Worm (Caenorhabditis elegans): ENCODE data around the gene otub-4.

DNA sequence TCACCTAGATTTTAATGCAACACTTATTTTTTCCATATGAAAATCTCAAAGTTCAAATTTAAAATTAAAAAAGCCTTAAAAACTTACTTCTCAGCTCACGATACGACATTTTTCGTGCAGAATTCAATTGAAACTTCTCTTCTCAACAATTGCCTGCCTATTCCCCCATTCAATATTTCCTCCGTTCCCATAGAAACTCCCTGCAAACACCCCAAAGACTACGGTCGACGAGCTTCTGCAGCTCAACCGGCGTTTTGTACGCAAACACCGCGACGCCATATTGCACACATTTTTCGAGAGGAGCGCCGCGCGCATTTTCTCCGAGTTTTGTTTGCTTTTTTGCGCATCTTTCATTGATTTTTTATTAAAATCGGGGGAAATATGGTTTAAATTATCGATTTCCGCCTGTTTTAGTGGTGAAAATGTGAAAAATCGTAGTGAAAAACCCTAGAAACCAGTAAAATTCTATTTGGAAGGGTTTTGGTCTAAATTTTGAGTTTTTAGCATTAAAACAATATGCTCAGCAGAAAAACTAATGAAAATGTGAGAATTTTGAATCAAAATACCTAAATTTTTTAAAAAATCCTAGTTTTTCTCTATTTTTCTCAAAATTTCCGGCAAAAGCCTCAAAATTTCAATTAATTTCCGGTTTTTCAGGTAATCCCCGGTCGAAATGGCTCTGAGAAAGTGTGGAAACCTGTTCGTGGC is 21.2 kb upstream of the otub-4 start, which contains the start of the genes dyf-3 and pdhb-1:
- TF ChIP-seq ceh-18 (tag; optimal IDR thresholded peaks at IDR 0.05), result no peak
- no peak for TF ChIP-seq pros-1 (tag; optimal IDR thresholded peaks at IDR 0.05)
- TF ChIP-seq nfya-1 (tag; optimal IDR thresholded peaks at IDR 0.05), result peak; percentile 46
- TF ChIP-seq elt-4 (tag; optimal IDR thresholded peaks at IDR 0.05), result no peak
- TF ChIP-seq pha-4 (tag; optimal IDR thresholded peaks at IDR 0.05), result no peak
- no peak for TF ChIP-seq ets-4 (tag; optimal IDR thresholded peaks at IDR 0.05)
- TF ChIP-seq fkh-10 (GFP tag; optimal IDR thresholded peaks at IDR 0.05), result no peak
- TF ChIP-seq sox-2 (GFP tag; IDR thresholded peaks at IDR 0.05), result no peak
- no peak for TF ChIP-seq ceh-9 (tag; optimal IDR thresholded peaks at IDR 0.05)
- no peak for TF ChIP-seq sox-4 (tag; optimal IDR thresholded peaks at IDR 0.05)
- peak; percentile 2 for TF ChIP-seq ceh-34 (tag; optimal IDR thresholded peaks at IDR 0.05)
